Worm (Caenorhabditis elegans) whole organism, early embryonic: Measurements from ENCODE around the gene flp-8.

Experiments
- F13C5.2 ChIP-seq: sonication (generic microtip); optimal IDR thresholded peaks from 2 replicates; lab custom pipeline; 2017; ENCODE audit warnings: mild to moderate bottlenecking, missing genetic modification characterization, inconsistent platforms, missing compliant biosample characterization
- aly-1 ChIP-seq: sonication (generic microtip); optimal IDR thresholded peaks from 2 replicates; lab custom pipeline; 2016; ENCODE audit warnings: missing genetic modification characterization, missing compliant biosample characterization
- ama-1 ChIP-seq: fragments of 150-350 bp; optimal IDR thresholded peaks from 2 replicates; lab custom pipeline; 2014
- ets-7 ChIP-seq: sonication (generic microtip); optimal IDR thresholded peaks from 2 replicates; lab custom pipeline; 2016; ENCODE audit warnings: missing genotype, missing genetic modification characterization, missing compliant biosample characterization
- flt-1 ChIP-seq: fragments of 200-800 bp; sonication (Bioruptor generic); IDR thresholded peaks from 2 replicates; pipeline ENCODE4 v1.3.6; 2022; ENCODE audit warnings: missing genetic modification characterization, missing compliant biosample characterization
- hmbx-1 ChIP-seq: sonication (generic microtip); optimal IDR thresholded peaks from 2 replicates; lab custom pipeline; 2016; ENCODE audit warnings: mild to moderate bottlenecking, missing genetic modification characterization, missing compliant biosample characterization
- hmg-4 ChIP-seq: fragments of 200-800 bp; sonication (Bioruptor generic); optimal IDR thresholded peaks from 2 replicates; lab custom pipeline; 2018; ENCODE audit warnings: mild to moderate bottlenecking, missing genetic modification characterization, missing compliant biosample characterization
- hnd-1 ChIP-seq: sonication (generic microtip); optimal IDR thresholded peaks from 2 replicates; lab custom pipeline; 2016; ENCODE audit warnings: missing genetic modification characterization, missing compliant biosample characterization
- pes-1 ChIP-seq: fragments of 200-800 bp; sonication (Bioruptor generic); IDR thresholded peaks from 2 replicates; pipeline ENCODE4 v1.3.6; 2022; ENCODE audit warnings: missing genetic modification reagents, missing genetic modification characterization, missing compliant biosample characterization
- tra-4 ChIP-seq: sonication (generic microtip); optimal IDR thresholded peaks from 2 replicates; lab custom pipeline; 2017; ENCODE audit warnings: missing genetic modification characterization, missing compliant biosample characterization

- no peak for TF ChIP-seq hnd-1 (tag; lab: Kevin White, UChicago)
- no peak for TF ChIP-seq tra-4 (tag; lab: Kevin White, UChicago)
- no peak for TF ChIP-seq ama-1 (lab: Kevin White, UChicago)
- no peak for TF ChIP-seq pes-1
- TF ChIP-seq F13C5.2 (tag; lab: Kevin White, UChicago) = no peak
- no peak for TF ChIP-seq hmg-4 (GFP tag; lab: Kevin White, UChicago)
- TF ChIP-seq ets-7 = no peak
- TF ChIP-seq flt-1 (GFP tag; lab: Robert Waterston, UW) = no peak
- no peak for TF ChIP-seq aly-1
- TF ChIP-seq hmbx-1 (tag; lab: Kevin White, UChicago) = no peak
These were observed 17.0 kb downstream of the flp-8 start, which contains the start of gene lips-8 for ce11 chrX:14898205-14898604.
